Worm (Caenorhabditis elegans): ENCODE measurements around the gene C02F5.12.

The C02F5.12 gene

ce11 chrIII:8242809-8243208 is at the start of gene C02F5.12 (continued):
- TF ChIP-seq snpc-4 (tag; optimal IDR thresholded peaks at IDR 0.05) (no peak), ZK337.2 (GFP tag; IDR thresholded peaks at IDR 0.05) (no peak)

DNA sequence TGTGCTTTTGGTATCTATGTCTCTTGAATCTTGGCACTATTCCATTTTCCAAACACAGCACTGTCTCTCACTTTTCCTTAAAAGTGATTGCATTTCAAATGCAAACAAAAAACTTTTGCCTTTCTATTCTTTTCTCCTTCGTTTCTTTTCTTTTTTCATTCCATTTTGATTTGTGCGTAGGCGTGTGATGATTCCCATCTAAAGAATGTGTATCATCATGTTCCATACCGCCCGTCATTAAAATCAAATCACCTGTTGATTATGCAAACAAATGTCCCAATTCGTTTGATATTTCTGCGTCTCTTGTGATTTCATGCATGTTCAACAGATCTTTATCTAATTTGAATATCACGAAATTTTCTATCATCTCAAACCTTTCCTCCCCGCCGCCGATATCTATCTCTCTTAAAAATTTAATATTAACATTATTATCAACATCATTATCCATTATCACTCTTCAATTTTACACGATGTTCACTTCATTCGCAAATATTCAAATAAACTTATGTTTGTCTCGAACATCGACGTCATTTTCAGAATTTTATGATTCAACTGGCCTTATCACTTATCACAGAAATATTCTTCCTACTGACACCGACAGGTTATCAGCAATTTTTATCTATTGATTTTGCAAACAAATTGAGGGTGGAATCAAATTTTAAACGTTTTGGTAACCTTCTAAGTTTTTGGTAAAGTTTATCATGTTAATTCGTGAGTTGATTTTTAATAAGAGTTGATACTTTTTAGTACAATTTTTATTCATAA is 48.6 kb upstream of the C02F5.12 start:
- TF ChIP-seq ces-1 (GFP tag; optimal IDR thresholded peaks at IDR 0.05) = no peak
- TF ChIP-seq nhr-28 (tag; optimal IDR thresholded peaks at IDR 0.05) = peak; percentile 74
- TF ChIP-seq nhr-41 (GFP tag; IDR thresholded peaks at IDR 0.05) = no peak
- TF ChIP-seq ZK546.5 (tag; optimal IDR thresholded peaks at IDR 0.05) = no peak
- no peak for TF ChIP-seq nhr-111 (GFP tag; optimal IDR thresholded peaks at IDR 0.05)
- TF ChIP-seq madf-9 (GFP tag; conservative IDR thresholded peaks at IDR 0.05) = no peak
- no peak for TF ChIP-seq lin-39 (tag; optimal IDR thresholded peaks at IDR 0.05)
- no peak for TF ChIP-seq zip-11 (GFP tag; IDR thresholded peaks at IDR 0.05)
- no peak for TF ChIP-seq daf-8 (GFP tag; IDR thresholded peaks at IDR 0.05)
- TF ChIP-seq F26F4.8 (GFP tag; conservative IDR thresholded peaks at IDR 0.05) = no peak
- TF ChIP-seq D1046.2 (GFP tag; IDR thresholded peaks at IDR 0.05) = no peak
- TF ChIP-seq saeg-2 (GFP tag; IDR thresholded peaks at IDR 0.05) = no peak
- TF ChIP-seq mxl-2 (GFP tag; conservative IDR thresholded peaks at IDR 0.05) = no peak
- TF ChIP-seq pqm-1 (tag; optimal IDR thresholded peaks at IDR 0.05) = peak; percentile 99
- no peak for TF ChIP-seq nhr-10 (tag; optimal IDR thresholded peaks at IDR 0.05)
- TF ChIP-seq nhr-42 (GFP tag; IDR thresholded peaks at IDR 0.05) = no peak
- TF ChIP-seq duxl-1 (tag; optimal IDR thresholded peaks at IDR 0.05; ENCODE audit: poor library complexity) = no peak
- no peak for TF ChIP-seq lin-1 (GFP tag; IDR thresholded peaks at IDR 0.05)
- TF ChIP-seq ztf-11 (tag; optimal IDR thresholded peaks at IDR 0.05) = no peak
- TF ChIP-seq hmg-1.1 (GFP tag; IDR thresholded peaks at IDR 0.05) = no peak
- TF ChIP-seq zip-2 (tag; optimal IDR thresholded peaks at IDR 0.05) = no peak
- TF ChIP-seq unc-62 (GFP tag; optimal IDR thresholded peaks at IDR 0.05 in 1 of 2) = no peak
- TF ChIP-seq unc-62 (tag; optimal IDR thresholded peaks at IDR 0.05) = no peak
- TF ChIP-seq ceh-28 (tag; optimal IDR thresholded peaks at IDR 0.05) = no peak
- peak; percentile 2 for TF ChIP-seq hlh-30 (tag; optimal IDR thresholded peaks at IDR 0.05; ENCODE audit: insufficient read depth)
- TF ChIP-seq zfp-2 (tag; optimal IDR thresholded peaks at IDR 0.05) = no peak
- no peak for TF ChIP-seq nhr-25 (tag; optimal IDR thresholded peaks at IDR 0.05; ENCODE audit: borderline replicate concordance, insufficient read depth)
- peak; percentile 66 for TF ChIP-seq hlh-11 (tag; optimal IDR thresholded peaks at IDR 0.05)
- TF ChIP-seq ceh-44 (GFP tag; IDR thresholded peaks at IDR 0.05) = no peak
- no peak for TF ChIP-seq mdl-1 (tag; optimal IDR thresholded peaks at IDR 0.05)
- no peak for TF ChIP-seq lir-3 (tag; optimal IDR thresholded peaks at IDR 0.05)
- TF ChIP-seq dve-1 (tag; optimal IDR thresholded peaks at IDR 0.05; ENCODE audit: insufficient read depth) = peak; percentile 74
- no peak for TF ChIP-seq ctbp-1 (GFP tag; IDR thresholded peaks at IDR 0.05)
- no peak for TF ChIP-seq daf-16 (GFP tag; optimal IDR thresholded peaks at IDR 0.05)
- TF ChIP-seq daf-16 (tag; optimal IDR thresholded peaks at IDR 0.05) = peak; percentile 55
- peak; percentile 41 for TF ChIP-seq T20F7.1 (GFP tag; optimal IDR thresholded peaks at IDR 0.05)
- TF ChIP-seq dmd-6 (GFP tag; IDR thresholded peaks at IDR 0.05) = peak; percentile 78
- no peak for TF ChIP-seq zag-1 (tag; optimal IDR thresholded peaks at IDR 0.05)
- no peak for TF ChIP-seq attf-4 (tag; optimal IDR thresholded peaks at IDR 0.05)
- TF ChIP-seq lin-15B (tag; optimal IDR thresholded peaks at IDR 0.05) = no peak

All from whole organism, L4 larva.